Worm (Caenorhabditis elegans) whole organism, L1 larva: ENCODE data around the gene F47B10.6.

Source experiments
- elt-3 ChIP-seq, 6 experiments: fragments of 150-350 bp in 1 of 6; sonication (generic microtip); optimal IDR thresholded peaks; 2 replicates each; lab custom pipeline; 2017 to 2018; ENCODE audit warnings: missing biosample characterization in 6 of 6, missing genetic modification characterization in 6 of 6, inconsistent platforms in 1 of 6
- unc-130 ChIP-seq: fragments of 150-350 bp; optimal IDR thresholded peaks from 2 replicates; lab custom pipeline; 2017; ENCODE audit warnings: missing biosample characterization, missing genetic modification characterization, inconsistent platforms

DNA sequence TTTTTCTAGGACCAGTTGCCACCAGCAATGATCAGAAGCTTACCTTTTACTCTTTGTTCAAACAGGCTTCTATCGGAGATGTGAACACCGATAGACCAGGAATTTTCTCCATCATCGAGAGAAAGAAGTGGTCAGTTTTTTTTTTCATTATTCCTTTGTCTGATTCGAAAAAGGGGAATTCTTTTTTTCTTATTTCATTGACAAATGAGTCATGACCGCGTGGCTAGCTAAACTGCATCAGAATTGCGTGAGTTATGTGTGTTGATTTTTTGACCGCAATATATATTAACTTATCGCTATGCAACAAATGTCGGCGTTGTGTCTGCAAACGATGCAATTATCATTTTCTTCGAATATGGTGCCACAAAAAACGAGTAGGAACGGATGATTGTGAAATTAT, 15.1 kb downstream of the F47B10.6 start:
- TF ChIP-seq elt-3 (tag; optimal IDR thresholded peaks at IDR 0.05; lab: Kevin White, UChicago) (no peak), unc-130 (tag; lab: Kevin White, UChicago) (no peak)
